Worm (Caenorhabditis elegans) whole organism, L1 larva: ENCODE results near the gene inx-2.
A peak's percentile ranks its signal among the peaks of the same experiment; 100 is the strongest.

Experiments used
- blmp-1 ChIP-seq: fragments of 150-350 bp; optimal IDR thresholded peaks from 2 replicates; lab custom pipeline; 2014; ENCODE audit warnings: missing biosample characterization, missing genetic modification characterization
- fkh-10 ChIP-seq: sonication (generic microtip); optimal IDR thresholded peaks from 2 replicates; lab custom pipeline; 2017; ENCODE audit warnings: missing biosample characterization, missing genetic modification reagents, missing genetic modification characterization
- irx-1 ChIP-seq: sonication (generic microtip); optimal IDR thresholded peaks from 2 replicates; lab custom pipeline; 2016; ENCODE audit warnings: missing genetic modification characterization, missing compliant biosample characterization
- lin-14 ChIP-seq: fragments of 200-800 bp; sonication (Bioruptor generic); optimal IDR thresholded peaks from 2 replicates; lab custom pipeline; 2018; ENCODE audit warnings: mild to moderate bottlenecking, missing genetic modification characterization, moderate library complexity, missing compliant biosample characterization
- lsy-2 ChIP-seq, 2 experiments: fragments of 150-350 bp; optimal IDR thresholded peaks; 2 replicates each; lab custom pipeline; 2014; ENCODE audit warnings: missing biosample characterization in 2 of 2, missing genetic modification characterization in 2 of 2
- mdl-1 ChIP-seq, 2 experiments: fragments of 150-350 bp; optimal IDR thresholded peaks; 2 replicates each; lab custom pipeline; 2014 to 2017; ENCODE audit warnings: missing biosample characterization in 2 of 2, missing genetic modification characterization in 2 of 2, inconsistent platforms in 1 of 2
- nhr-20 ChIP-seq: sonication (generic microtip); optimal IDR thresholded peaks from 2 replicates; lab custom pipeline; 2016; ENCODE audit warnings: mild to moderate bottlenecking, missing genetic modification characterization, missing compliant biosample characterization
- nhr-47 ChIP-seq: sonication (generic microtip); optimal IDR thresholded peaks from 2 replicates; lab custom pipeline; 2016; ENCODE audit warnings: mild to moderate bottlenecking, missing genetic modification characterization, moderate library complexity, missing compliant biosample characterization
- nhr-71 ChIP-seq: sonication (generic microtip); optimal IDR thresholded peaks from 2 replicates; lab custom pipeline; 2016; ENCODE audit warnings: mild to moderate bottlenecking, missing genetic modification characterization, moderate library complexity, missing compliant biosample characterization
- nhr-84 ChIP-seq: sonication (generic microtip); optimal IDR thresholded peaks from 2 replicates; lab custom pipeline; 2017; ENCODE audit warnings: missing biosample characterization, missing genetic modification characterization
- nhr-85 ChIP-seq: sonication (generic microtip); peaks from one replicate; lab custom pipeline; 2016; ENCODE audit warnings: missing genetic modification characterization, inconsistent platforms, missing compliant biosample characterization
- nhr-90 ChIP-seq: sonication (generic microtip); optimal IDR thresholded peaks from 2 replicates; lab custom pipeline; 2016; ENCODE audit warnings: mild to moderate bottlenecking, missing genetic modification characterization, missing compliant biosample characterization; ENCODE audit not compliant: poor library complexity
- snu-23 ChIP-seq: sonication (generic microtip); optimal IDR thresholded peaks from 2 replicates; lab custom pipeline; 2016; ENCODE audit warnings: missing genetic modification characterization, missing compliant biosample characterization
- sup-37 ChIP-seq: fragments of 200-800 bp; sonication (Bioruptor generic); optimal IDR thresholded peaks from 2 replicates; lab custom pipeline; 2018; ENCODE audit warnings: mild to moderate bottlenecking, missing genetic modification characterization, missing compliant biosample characterization
- unc-130 ChIP-seq: fragments of 150-350 bp; optimal IDR thresholded peaks from 2 replicates; lab custom pipeline; 2017; ENCODE audit warnings: missing biosample characterization, missing genetic modification characterization, inconsistent platforms
- unc-86 ChIP-seq: sonication (generic microtip); optimal IDR thresholded peaks from 2 replicates; lab custom pipeline; 2016; ENCODE audit warnings: missing genetic modification characterization, missing compliant biosample characterization
- ztf-4 ChIP-seq: fragments of 150-350 bp; optimal IDR thresholded peaks from 2 replicates; lab custom pipeline; 2014; ENCODE audit warnings: missing biosample characterization, missing genetic modification characterization

The inx-2 gene

DNA sequence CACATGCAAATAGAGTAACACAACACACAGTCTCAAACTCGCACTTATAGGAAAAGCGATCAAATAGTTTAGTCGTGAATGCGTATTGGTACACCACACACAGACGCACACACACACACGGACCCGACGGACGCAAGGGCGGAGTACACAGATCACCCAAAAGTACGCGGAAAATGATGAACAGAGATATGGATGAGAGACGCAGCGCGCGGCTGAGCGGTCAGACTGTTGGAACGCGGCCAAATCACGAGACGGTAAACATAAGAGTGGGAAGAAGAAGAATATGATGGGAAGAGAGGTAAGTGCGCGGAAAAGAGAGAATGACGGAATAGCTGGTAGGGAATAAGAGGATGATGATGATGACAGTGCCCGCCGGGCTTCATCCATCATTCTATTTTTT lies 48.5 kb downstream of the inx-2 start:
- no peak for TF ChIP-seq nhr-84 (tag; lab: Kevin White, UChicago)
- TF ChIP-seq nhr-90 (tag; lab: Kevin White, UChicago): no peak
- TF ChIP-seq mdl-1 (tag; optimal IDR thresholded peaks at IDR 0.05; lab: Kevin White, UChicago): no peak
- TF ChIP-seq unc-130: no peak
- TF ChIP-seq nhr-85: peak; percentile 61
- no peak for TF ChIP-seq fkh-10
- peak; percentile 21 for TF ChIP-seq nhr-20 (tag; lab: Kevin White, UChicago)
- no peak for TF ChIP-seq lsy-2 (tag; optimal IDR thresholded peaks at IDR 0.05; lab: Kevin White, UChicago)
- peak; percentile 11 for TF ChIP-seq ztf-4 (tag; lab: Kevin White, UChicago)
- no peak for TF ChIP-seq sup-37
- peak; percentile 78 for TF ChIP-seq blmp-1
- TF ChIP-seq nhr-71 (tag; lab: Kevin White, UChicago): peak; percentile 48
- peak; percentile 3 for TF ChIP-seq snu-23
- peak; percentile 19 for TF ChIP-seq nhr-47 (tag; lab: Kevin White, UChicago)
- TF ChIP-seq lin-14 (GFP tag; lab: Kevin White, UChicago): peak; percentile 41

DNA sequence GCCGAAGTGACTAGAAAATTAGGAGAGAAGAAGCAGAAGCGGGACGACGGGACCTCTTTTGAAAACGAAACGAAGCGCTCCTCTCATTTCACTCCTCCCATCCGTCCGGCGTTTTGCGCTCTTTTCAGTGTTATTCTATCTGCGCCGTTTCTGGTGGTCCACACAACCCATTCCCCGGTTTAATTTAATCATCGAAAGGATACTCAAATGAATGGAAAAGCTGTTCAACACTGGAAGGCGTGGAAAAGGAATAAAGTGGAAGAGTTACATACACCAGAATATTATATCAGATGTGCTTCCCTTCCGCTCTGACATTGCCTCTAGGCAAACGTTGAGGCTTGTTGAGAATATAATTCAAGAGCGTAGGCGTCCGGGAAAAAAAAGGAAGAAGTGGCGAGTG lies 51.5 kb downstream of the inx-2 start:
- TF ChIP-seq unc-86 (tag; lab: Kevin White, UChicago) (peak; percentile 18), lin-14 (GFP tag; lab: Kevin White, UChicago) (peak; percentile 33), irx-1 (tag; lab: Kevin White, UChicago) (no peak)
